Fruit fly (Drosophila melanogaster) whole organism, pupa: ENCODE measurements around the gene Usp1.

Source experiments
- CG15710 ChIP-seq: fragments of 200-800 bp; sonication (Bioruptor generic); optimal IDR thresholded peaks from 2 replicates; lab custom pipeline; 2018; ENCODE audit warnings: missing biosample characterization, mild to moderate bottlenecking, missing genetic modification characterization, moderate library complexity
- CG17806 ChIP-seq: fragments of 200-800 bp; sonication (Bioruptor generic); optimal IDR thresholded peaks from 2 replicates; lab custom pipeline; 2018; ENCODE audit warnings: missing biosample characterization, mild to moderate bottlenecking, missing genetic modification characterization, moderate library complexity
- CG8159 ChIP-seq: fragments of 200-800 bp; sonication (Bioruptor generic); optimal IDR thresholded peaks from 3 replicates; lab custom pipeline; 2018; ENCODE audit warnings: missing biosample characterization, mild to moderate bottlenecking, missing genetic modification characterization, moderate library complexity
- CG9948 ChIP-seq: fragments of 200-800 bp; sonication (Bioruptor generic); optimal IDR thresholded peaks from 2 replicates; lab custom pipeline; 2018; ENCODE audit warnings: missing biosample characterization, mild to moderate bottlenecking, missing genetic modification characterization, moderate library complexity
- EcR ChIP-seq: fragments of 200-800 bp; sonication (Bioruptor generic); optimal IDR thresholded peaks from 3 replicates; lab custom pipeline; 2019; ENCODE audit warnings: missing biosample characterization, missing genetic modification characterization, mild to moderate bottlenecking, moderate library complexity, missing genetic modification reagents
- Ets98B ChIP-seq: fragments of 200-800 bp; sonication (Bioruptor generic); IDR thresholded peaks from 2 replicates; pipeline ENCODE4 v1.3.6; 2022; ENCODE audit warnings: missing biosample characterization, missing genetic modification characterization
- Pif1B ChIP-seq: fragments of 200-800 bp; sonication (Bioruptor generic); optimal IDR thresholded peaks from 3 replicates; lab custom pipeline; 2016; ENCODE audit warnings: missing biosample characterization, missing genetic modification characterization
- rn ChIP-seq: fragments of 200-800 bp; sonication (Bioruptor generic); IDR thresholded peaks from 2 replicates; pipeline ENCODE4 v1.3.6; 2022; ENCODE audit warnings: missing biosample characterization, missing genetic modification characterization

dm6 chr3R:29194957-29195356 is 34.0 kb upstream of the Usp1 start, which contains the start of gene jus:
- no peak for TF ChIP-seq Ets98B (GFP tag; lab: Robert Waterston, UW)
- no peak for TF ChIP-seq CG9948 (tag; lab: Kevin White, UChicago)
- no peak for TF ChIP-seq Pif1B (GFP tag; lab: Kevin White, UChicago)
- no peak for TF ChIP-seq rn (GFP tag; lab: Robert Waterston, UW)
- no peak for TF ChIP-seq EcR (GFP tag; lab: Kevin White, UChicago)
- no peak for TF ChIP-seq CG8159
- TF ChIP-seq CG17806 (tag; lab: Kevin White, UChicago): no peak
- no peak for TF ChIP-seq CG15710 (tag; lab: Kevin White, UChicago)
